Comparison of ENCODE assay signal across 3 fruit fly cellular contexts in genomic region chr3L:1086305-1086733, dm6.
TF ChIP-seq lines count a peak whose summit lies in the region.

No protein-coding gene starts in this region.

- TF ChIP-seq CTCF in whole organism, embryonic (GFP tag; optimal IDR thresholded peaks at IDR 0.05; lab: Kevin White, UChicago): peak; percentile 33

TF ChIP-seq in whole organism, adult, 20 proteins besides CTCF, POLR2A, EP300 and RAD21:
- TF ChIP-seq cic (GFP tag; optimal IDR thresholded peaks at IDR 0.05; lab: Kevin White, UChicago): peak; percentile 66
- peak; percentile 53 for TF ChIP-seq CG14711 (tag; optimal IDR thresholded peaks at IDR 0.05; lab: Kevin White, UChicago)
- no peak for TF ChIP-seq CG1620 (GFP tag; optimal IDR thresholded peaks at IDR 0.05; lab: Kevin White, UChicago)
- peak; percentile 53 for TF ChIP-seq Clk (GFP tag; optimal IDR thresholded peaks at IDR 0.05; lab: Kevin White, UChicago)
- peak; percentile 16 for TF ChIP-seq CG5204 (GFP tag; optimal IDR thresholded peaks at IDR 0.05; lab: Kevin White, UChicago)
- TF ChIP-seq CG12768 (GFP tag; optimal IDR thresholded peaks at IDR 0.05; lab: Kevin White, UChicago): peak; percentile 65
- peak; percentile 58 for TF ChIP-seq ovo (GFP tag; optimal IDR thresholded peaks at IDR 0.05; lab: Kevin White, UChicago)
- TF ChIP-seq cnc (optimal IDR thresholded peaks at IDR 0.05; lab: Kevin White, UChicago): no peak
- no peak for TF ChIP-seq toe (GFP tag; optimal IDR thresholded peaks at IDR 0.05; lab: Kevin White, UChicago)
- TF ChIP-seq bab1 (GFP tag; optimal IDR thresholded peaks at IDR 0.05; lab: Kevin White, UChicago): no peak
- TF ChIP-seq CG7101 (tag; optimal IDR thresholded peaks at IDR 0.05; lab: Kevin White, UChicago): peak; percentile 79
- peak; percentile 58 for TF ChIP-seq CG33017 (tag; optimal IDR thresholded peaks at IDR 0.05; lab: Kevin White, UChicago)
- peak; percentile 49 for TF ChIP-seq pad (GFP tag; optimal IDR thresholded peaks at IDR 0.05; lab: Kevin White, UChicago)
- peak; percentile 79 for TF ChIP-seq CG11617 (GFP tag; optimal IDR thresholded peaks at IDR 0.05; lab: Kevin White, UChicago)
- TF ChIP-seq tj (GFP tag; optimal IDR thresholded peaks at IDR 0.05; lab: Kevin White, UChicago): peak; percentile 17
- TF ChIP-seq Mnt (GFP tag; optimal IDR thresholded peaks at IDR 0.05; lab: Kevin White, UChicago): peak; percentile 11
- TF ChIP-seq Hr96 (GFP tag; optimal IDR thresholded peaks at IDR 0.05; lab: Kevin White, UChicago): no peak
- peak; percentile 68 for TF ChIP-seq Crg-1 (GFP tag; optimal IDR thresholded peaks at IDR 0.05; lab: Kevin White, UChicago)
- TF ChIP-seq CG7045 (GFP tag; optimal IDR thresholded peaks at IDR 0.05; lab: Kevin White, UChicago): peak; percentile 90

TF ChIP-seq in whole organism, embryonic, 481 proteins besides CTCF, POLR2A, EP300 and RAD21 (continues in another document):
- TF ChIP-seq hth (optimal IDR thresholded peaks at IDR 0.05; lab: Kevin White, UChicago): no peak
- TF ChIP-seq lola (GFP tag; optimal IDR thresholded peaks at IDR 0.05; lab: Kevin White, UChicago): peak in 1 of 3 experiments; percentile 51
- TF ChIP-seq cad (GFP tag; optimal IDR thresholded peaks at IDR 0.05; lab: Kevin White, UChicago): no peak
- TF ChIP-seq hbn (GFP tag; IDR thresholded peaks at IDR 0.05; lab: Robert Waterston, UW; ENCODE audit: partially characterized antibody): no peak
- TF ChIP-seq CG5953 (GFP tag; IDR thresholded peaks at IDR 0.05; lab: Robert Waterston, UW): peak; percentile 59; the same call in 1 of the 2 replicates
- peak; percentile 28 for TF ChIP-seq CG13894 (tag; optimal IDR thresholded peaks at IDR 0.05; lab: Kevin White, UChicago)
- TF ChIP-seq CG18619 (GFP tag; optimal IDR thresholded peaks at IDR 0.05; lab: Kevin White, UChicago): peak; percentile 73
- TF ChIP-seq Tbp (GFP tag; optimal IDR thresholded peaks at IDR 0.05; lab: Kevin White, UChicago): no peak
- peak; percentile 59; the same call in 2 of the 3 replicates for TF ChIP-seq dysf (GFP tag; IDR thresholded peaks at IDR 0.05; lab: Robert Waterston, UW)
- peak; percentile 88 for TF ChIP-seq Fer1 (GFP tag; optimal IDR thresholded peaks at IDR 0.05; lab: Kevin White, UChicago)
- TF ChIP-seq Ada2b (GFP tag; IDR thresholded peaks at IDR 0.05; lab: Robert Waterston, UW): no peak
- TF ChIP-seq CG14441 (GFP tag; IDR thresholded peaks at IDR 0.05; lab: Robert Waterston, UW): 0 out of 2 replicates have a peak, but pooled peaks have one; percentile 10
- TF ChIP-seq GATAe (GFP tag; conservative IDR thresholded peaks at IDR 0.05; lab: Robert Waterston, UW): no peak
- TF ChIP-seq bowl (GFP tag; IDR thresholded peaks at IDR 0.05; lab: Robert Waterston, UW): no peak
- peak; percentile 37; the same call in 1 of the 2 replicates for TF ChIP-seq danr (GFP tag; IDR thresholded peaks at IDR 0.05; lab: Robert Waterston, UW)
- peak; percentile 56 for TF ChIP-seq grau (tag; optimal IDR thresholded peaks at IDR 0.05; lab: Kevin White, UChicago)
- no peak for TF ChIP-seq pum (GFP tag; optimal IDR thresholded peaks at IDR 0.05; lab: Kevin White, UChicago)
- TF ChIP-seq CG18764 (GFP tag; optimal IDR thresholded peaks at IDR 0.05; lab: Kevin White, UChicago): peak; percentile 51
- no peak for TF ChIP-seq CG4730 (GFP tag; IDR thresholded peaks at IDR 0.05; lab: Robert Waterston, UW)
- peak; percentile 68 for TF ChIP-seq CG9727 (GFP tag; optimal IDR thresholded peaks at IDR 0.05; lab: Kevin White, UChicago)
- peak; percentile 52 for TF ChIP-seq CG4328 (GFP tag; optimal IDR thresholded peaks at IDR 0.05; lab: Kevin White, UChicago)
- no peak for TF ChIP-seq Drgx (GFP tag; IDR thresholded peaks at IDR 0.05; lab: Robert Waterston, UW)
- no peak for TF ChIP-seq CG4282 (GFP tag; optimal IDR thresholded peaks at IDR 0.05; lab: Kevin White, UChicago)
- TF ChIP-seq TFAM (GFP tag; optimal IDR thresholded peaks at IDR 0.05; lab: Kevin White, UChicago): peak; percentile 6
- TF ChIP-seq sna (GFP tag; IDR thresholded peaks at IDR 0.05; lab: Robert Waterston, UW; ENCODE audit: partially characterized antibody): no peak
- TF ChIP-seq gsb (GFP tag; IDR thresholded peaks at IDR 0.05; lab: Robert Waterston, UW): peak; percentile 67
- peak; percentile 56 for TF ChIP-seq CG33557 (GFP tag; optimal IDR thresholded peaks at IDR 0.05; lab: Kevin White, UChicago)
- TF ChIP-seq org-1 (GFP tag; optimal IDR thresholded peaks at IDR 0.05; lab: Kevin White, UChicago): peak; percentile 79
- TF ChIP-seq dmrt99B (tag; optimal IDR thresholded peaks at IDR 0.05; lab: Kevin White, UChicago): peak; percentile 69
- TF ChIP-seq bcd (GFP tag; optimal IDR thresholded peaks at IDR 0.05; lab: Kevin White, UChicago): peak; percentile 72
- no peak for TF ChIP-seq Neu2 (GFP tag; optimal IDR thresholded peaks at IDR 0.05; lab: Kevin White, UChicago; ENCODE audit: borderline replicate concordance)
- TF ChIP-seq B-H1 (GFP tag; IDR thresholded peaks at IDR 0.05; lab: Robert Waterston, UW): peak; percentile 21; the same call in 1 of the 3 replicates
- no peak for TF ChIP-seq Hmx (GFP tag; optimal IDR thresholded peaks at IDR 0.05; lab: Kevin White, UChicago)
- TF ChIP-seq rib (GFP tag; IDR thresholded peaks at IDR 0.05; lab: Robert Waterston, UW): peak; percentile 49; the same call in 1 of the 2 replicates
- peak; percentile 44; the same call in 1 of the 2 replicates for TF ChIP-seq CG10366 (GFP tag; IDR thresholded peaks at IDR 0.05; lab: Robert Waterston, UW)
- TF ChIP-seq Hr78 (GFP tag; optimal IDR thresholded peaks at IDR 0.05; lab: Kevin White, UChicago): peak in 1 of 2 experiments; percentile 39

TF ChIP-seq in whole organism, prepupa, 60 proteins besides CTCF, POLR2A, EP300 and RAD21:
- TF ChIP-seq fkh (GFP tag; optimal IDR thresholded peaks at IDR 0.05; lab: Kevin White, UChicago) (peak; percentile 98), Sox102F (GFP tag; optimal IDR thresholded peaks at IDR 0.05; lab: Kevin White, UChicago) (no peak), Lpt (GFP tag; optimal IDR thresholded peaks at IDR 0.05; lab: Kevin White, UChicago) (no peak), CG4318 (GFP tag; optimal IDR thresholded peaks at IDR 0.05; lab: Kevin White, UChicago) (no peak), achi (GFP tag; optimal IDR thresholded peaks at IDR 0.05; lab: Kevin White, UChicago) (no peak)
